Worm (Caenorhabditis elegans): ENCODE results near the gene nhr-262.

DNA sequence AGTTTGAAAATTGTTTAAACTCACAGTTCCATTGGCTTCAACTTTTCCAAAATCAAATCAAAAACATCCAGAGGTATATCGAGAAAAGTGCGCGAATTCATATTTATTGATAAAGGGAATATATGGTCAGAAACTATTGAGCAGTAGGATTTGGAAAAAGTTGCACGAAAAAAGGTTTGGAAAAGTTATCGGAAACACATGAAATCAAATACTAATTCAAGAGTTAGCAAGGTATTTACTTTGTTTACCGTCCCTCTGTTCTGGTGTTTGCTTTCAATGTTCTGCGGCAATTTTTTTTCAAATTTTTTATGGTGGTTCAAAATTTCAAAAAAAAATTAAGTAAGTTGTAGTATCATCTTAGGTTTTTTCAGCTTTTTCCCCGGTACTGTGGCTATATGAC lies 5.4 kb upstream of the nhr-262 start, which contains the start of gene fbxa-45:
- TF ChIP-seq athp-1 (tag; optimal IDR thresholded peaks at IDR 0.05) (no peak), ama-1 (optimal IDR thresholded peaks at IDR 0.05) (no peak), ama-1 (GFP tag; optimal IDR thresholded peaks at IDR 0.05) (no peak), hlh-26 (GFP tag; conservative IDR thresholded peaks at IDR 0.05) (no peak), madf-3 (GFP tag; IDR thresholded peaks at IDR 0.05) (no peak), tbp1 (GFP tag; optimal IDR thresholded peaks at IDR 0.05) (no peak), hlh-12 (tag; optimal IDR thresholded peaks at IDR 0.05) (no peak), lin-35 (GFP tag; optimal IDR thresholded peaks at IDR 0.05) (no peak), C17E4.6 (GFP tag; IDR thresholded peaks at IDR 0.05) (no peak), egl-18 (GFP tag; IDR thresholded peaks at IDR 0.05) (0 out of 2 replicates have a peak, but pooled peaks have one; percentile 26), zim-3 (tag; optimal IDR thresholded peaks at IDR 0.05) (no peak), tlf-1 (GFP tag; optimal IDR thresholded peaks at IDR 0.05) (no peak), nhr-80 (tag; optimal IDR thresholded peaks at IDR 0.05) (no peak), atf-7 (tag; optimal IDR thresholded peaks at IDR 0.05) (no peak)
